Fruit fly (Drosophila melanogaster): ENCODE measurements around the gene eIF4G1.
A peak's percentile ranks its signal among the peaks of the same experiment; 100 is the strongest.

eIF4G1 gene

DNA sequence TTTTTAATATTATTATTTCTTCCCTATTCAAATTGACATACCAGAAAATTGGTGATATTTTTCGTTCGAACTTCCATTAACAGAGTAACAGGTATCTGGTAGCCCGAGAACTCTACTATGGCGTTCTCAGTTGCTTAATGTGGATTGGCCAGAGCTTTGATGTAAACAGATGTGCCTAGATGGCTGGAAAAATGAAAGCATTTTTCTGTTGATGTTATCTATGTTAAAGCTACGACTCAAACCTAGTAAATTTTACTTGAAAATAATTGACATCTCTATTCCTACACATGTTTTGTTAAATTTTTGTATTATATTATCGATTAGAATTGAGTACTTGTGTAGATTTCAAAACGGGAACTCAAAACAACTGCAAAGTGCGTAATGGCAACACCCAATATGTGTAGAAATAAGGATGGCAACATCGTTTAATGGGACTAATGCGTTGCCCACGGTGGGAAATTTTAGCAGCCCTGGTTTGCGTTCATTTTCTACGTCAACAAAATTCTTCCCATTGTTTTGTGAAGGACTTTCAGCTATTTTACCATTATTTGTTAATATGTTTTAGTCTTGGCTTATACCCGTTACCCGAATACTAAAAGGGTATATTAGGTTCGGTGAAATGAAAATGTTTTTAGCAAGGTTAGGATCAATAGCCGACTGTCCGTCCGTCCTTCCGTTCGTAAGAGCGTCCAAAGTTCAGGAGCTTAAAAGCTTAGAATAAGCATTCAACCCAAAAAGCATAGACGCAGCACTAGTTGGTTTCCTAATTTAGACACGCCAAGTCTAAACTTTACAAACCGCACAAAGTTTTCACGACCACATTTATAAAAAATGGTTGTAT is 49.3 kb upstream of the eIF4G1 start (continued):
- TF ChIP-seq CG10366 (GFP tag; IDR thresholded peaks at IDR 0.05) = no peak
- TF ChIP-seq cato (GFP tag; optimal IDR thresholded peaks at IDR 0.05; ENCODE audit: borderline replicate concordance) = no peak
- TF ChIP-seq CHES-1-like (GFP tag; optimal IDR thresholded peaks at IDR 0.05) = no peak
- no peak for TF ChIP-seq sisA (GFP tag; IDR thresholded peaks at IDR 0.05)
- 0 out of 3 replicates have a peak, but pooled peaks have one; percentile 27 for TF ChIP-seq CG11695 (GFP tag; IDR thresholded peaks at IDR 0.05)
- TF ChIP-seq unpg (GFP tag; optimal IDR thresholded peaks at IDR 0.05) = peak; percentile 29

dm6 chr4:978439-978911 is 48.0 kb upstream of the eIF4G1 start, which contains the start of gene fuss:
Gene fuss, minus strand, starts transcription at chr4:978489.
- no peak for TF ChIP-seq CG6791 (GFP tag; IDR thresholded peaks at IDR 0.05; ENCODE audit: partially characterized antibody)
- peak; percentile 96 for TF ChIP-seq Nf-YC (tag; optimal IDR thresholded peaks at IDR 0.05)
- no peak for TF ChIP-seq pnt (GFP tag; optimal IDR thresholded peaks at IDR 0.05)
- peak; percentile 93 for TF ChIP-seq Nf-YB (GFP tag; optimal IDR thresholded peaks at IDR 0.05)
- no peak for TF ChIP-seq gem (tag; optimal IDR thresholded peaks at IDR 0.05)
- no peak for TF ChIP-seq stc (GFP tag; IDR thresholded peaks at IDR 0.05)
- TF ChIP-seq nerfin-1 (tag; optimal IDR thresholded peaks at IDR 0.05) = peak; percentile 54
- peak; percentile 79 for TF ChIP-seq Elba2 (GFP tag; optimal IDR thresholded peaks at IDR 0.05)
- 0 out of 3 replicates have a peak, but pooled peaks have one; percentile 11 for TF ChIP-seq CG2199 (GFP tag; IDR thresholded peaks at IDR 0.05)
- TF ChIP-seq mirr (GFP tag; optimal IDR thresholded peaks at IDR 0.05) = no peak
- no peak for TF ChIP-seq seq (GFP tag; IDR thresholded peaks at IDR 0.05)

dm6 chr4:976569-976968 is 46.1 kb upstream of the eIF4G1 start:
- TF ChIP-seq Rx (GFP tag; IDR thresholded peaks at IDR 0.05) (no peak), Camta (GFP tag; optimal IDR thresholded peaks at IDR 0.05) (no peak), ftz-f1 (GFP tag; optimal IDR thresholded peaks at IDR 0.05) (no peak), Hr51 (GFP tag; optimal IDR thresholded peaks at IDR 0.05) (no peak), Aef1 (GFP tag; IDR thresholded peaks at IDR 0.05) (no peak), HLH54F (GFP tag; optimal IDR thresholded peaks at IDR 0.05) (no peak), CG30403 (GFP tag; optimal IDR thresholded peaks at IDR 0.05) (no peak), Ets65A (GFP tag) (peak; percentile 64), CG16863 (GFP tag; optimal IDR thresholded peaks at IDR 0.05) (no peak), CG3163 (GFP tag; optimal IDR thresholded peaks at IDR 0.05) (no peak), cwo (GFP tag; optimal IDR thresholded peaks at IDR 0.05) (no peak), Ets97D (GFP tag; optimal IDR thresholded peaks at IDR 0.05) (no peak), CG1832 (GFP tag; optimal IDR thresholded peaks at IDR 0.05) (no peak), CG8388 (GFP tag; optimal IDR thresholded peaks at IDR 0.05) (peak; percentile 69)

DNA sequence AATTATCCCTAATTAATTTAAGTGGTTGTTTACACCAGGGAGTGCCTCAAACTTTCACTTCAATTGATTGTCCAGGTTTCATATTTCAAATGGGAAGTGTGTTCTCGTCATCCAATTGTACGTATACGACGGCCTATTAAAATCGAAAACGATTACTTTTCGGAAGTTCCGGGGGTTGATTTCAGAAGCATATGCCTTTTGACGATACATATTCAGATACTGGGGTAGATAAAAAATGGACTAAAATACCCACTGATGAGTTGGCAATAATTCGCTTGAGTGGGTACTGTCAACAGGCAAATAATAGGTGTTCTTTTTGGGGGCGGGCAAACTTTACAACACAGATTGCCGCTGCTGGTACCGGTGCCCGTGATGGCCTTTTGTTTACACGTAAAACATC is 44.1 kb upstream of the eIF4G1 start:
- TF ChIP-seq CG2199 (GFP tag; IDR thresholded peaks at IDR 0.05) (peak; percentile 28; the same call in 1 of the 3 replicates), CG8359 (GFP tag; optimal IDR thresholded peaks at IDR 0.05; ENCODE audit: borderline replicate concordance) (no peak), gsb-n (tag; optimal IDR thresholded peaks at IDR 0.05) (peak; percentile 22), CG31224 (GFP tag; IDR thresholded peaks at IDR 0.05) (no peak), CG30020 (tag; optimal IDR thresholded peaks at IDR 0.05) (peak; percentile 56), CG10147 (GFP tag; optimal IDR thresholded peaks at IDR 0.05) (no peak), CG14860 (GFP tag; IDR thresholded peaks at IDR 0.05; ENCODE audit: partially characterized antibody) (no peak), sens (GFP tag) (peak; percentile 19), pros (GFP tag; optimal IDR thresholded peaks at IDR 0.05) (peak; percentile 68), CG17802 (tag; optimal IDR thresholded peaks at IDR 0.05) (peak; percentile 72), CG42726 (GFP tag; IDR thresholded peaks at IDR 0.05; ENCODE audit: partially characterized antibody) (no peak), CG4424 (GFP tag; optimal IDR thresholded peaks at IDR 0.05) (no peak), prd (optimal IDR thresholded peaks at IDR 0.05) (no peak), prd (GFP tag; IDR thresholded peaks at IDR 0.05) (no peak), CG15073 (GFP tag; optimal IDR thresholded peaks at IDR 0.05) (no peak), CG13894 (tag; optimal IDR thresholded peaks at IDR 0.05) (peak; percentile 26)
